Fruit fly (Drosophila melanogaster): Measurements from ENCODE around the gene spi.
A peak's percentile ranks its signal among the peaks of the same experiment; 100 is the strongest.

spi gene

DNA sequence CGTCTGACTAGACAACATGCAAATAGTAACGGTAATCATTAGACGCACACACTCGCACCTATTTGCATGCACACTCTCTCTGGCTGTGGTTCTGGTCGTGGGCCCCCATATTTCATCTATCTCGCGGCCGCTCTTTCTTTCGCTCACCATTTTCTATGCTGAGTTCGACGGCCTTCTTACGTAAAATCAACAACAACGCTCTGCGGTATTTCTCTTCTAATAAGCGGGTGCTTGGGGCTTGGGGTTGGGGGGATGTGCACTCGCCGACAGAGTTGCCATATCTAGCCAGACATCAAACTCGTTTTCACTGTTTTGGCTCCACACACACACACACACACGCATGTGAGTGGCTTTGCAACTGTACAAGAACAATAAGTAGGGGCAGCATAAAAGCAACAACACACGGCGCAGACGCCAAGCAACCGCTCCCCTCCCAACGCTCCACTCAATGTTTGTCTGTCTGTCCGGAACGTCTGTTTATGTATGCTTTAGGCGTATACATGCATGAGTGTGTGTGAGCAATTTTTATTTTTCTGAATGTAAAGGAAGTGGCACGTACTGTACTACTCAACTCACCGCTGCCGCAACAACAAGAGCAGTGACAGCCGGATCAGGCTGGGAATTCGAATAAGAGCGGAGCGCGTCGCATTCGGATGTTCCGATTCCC lies 2.0 kb downstream of the spi start:
- TF ChIP-seq org-1 (GFP tag; optimal IDR thresholded peaks at IDR 0.05) (no peak), CG30020 (tag; optimal IDR thresholded peaks at IDR 0.05) (no peak), CG14710 (tag; optimal IDR thresholded peaks at IDR 0.05) (no peak), tll (GFP tag; optimal IDR thresholded peaks at IDR 0.05) (no peak), Ravus (GFP tag; IDR thresholded peaks at IDR 0.05) (no peak), CG6854 (GFP tag; optimal IDR thresholded peaks at IDR 0.05) (no peak), CG11504 (tag; optimal IDR thresholded peaks at IDR 0.05) (no peak), CG1647 (GFP tag; optimal IDR thresholded peaks at IDR 0.05) (no peak), tap (tag; optimal IDR thresholded peaks at IDR 0.05) (no peak), CG18011 (GFP tag; optimal IDR thresholded peaks at IDR 0.05) (no peak), Jarid2 (GFP tag; optimal IDR thresholded peaks at IDR 0.05) (no peak), unc-4 (GFP tag; IDR thresholded peaks at IDR 0.05; ENCODE audit: partially characterized antibody) (0 out of 2 replicates have a peak, but pooled peaks have one; percentile 28), Dad (GFP tag; optimal IDR thresholded peaks at IDR 0.05) (no peak), cwo (GFP tag; optimal IDR thresholded peaks at IDR 0.05) (no peak), Aef1 (GFP tag; IDR thresholded peaks at IDR 0.05) (peak; percentile 85), CG7928 (GFP tag; optimal IDR thresholded peaks at IDR 0.05) (no peak), CG8944 (GFP tag; optimal IDR thresholded peaks at IDR 0.05) (no peak), sr (GFP tag; IDR thresholded peaks at IDR 0.05) (no peak), CG7372 (GFP tag; IDR thresholded peaks at IDR 0.05) (no peak), CG6654 (GFP tag; optimal IDR thresholded peaks at IDR 0.05) (no peak), CG17186 (GFP tag; optimal IDR thresholded peaks at IDR 0.05) (no peak), CoRest (tag; optimal IDR thresholded peaks at IDR 0.05) (no peak), fu2 (GFP tag; optimal IDR thresholded peaks at IDR 0.05) (no peak), CG11695 (GFP tag; IDR thresholded peaks at IDR 0.05) (no peak), CG34422 (GFP tag; IDR thresholded peaks at IDR 0.05) (no peak; the same call in 2 of the 3 replicates), CG7786 (GFP tag; optimal IDR thresholded peaks at IDR 0.05) (no peak), CG15073 (GFP tag; optimal IDR thresholded peaks at IDR 0.05) (no peak), Six4 (GFP tag; optimal IDR thresholded peaks at IDR 0.05) (no peak), nom (GFP tag; optimal IDR thresholded peaks at IDR 0.05) (no peak), CG15011 (GFP tag; optimal IDR thresholded peaks at IDR 0.05) (no peak), amos (GFP tag; IDR thresholded peaks at IDR 0.05; ENCODE audit: partially characterized antibody) (peak; percentile 51; the same call in 1 of the 2 replicates), pita (GFP tag; optimal IDR thresholded peaks at IDR 0.05) (no peak), lmd (GFP tag; IDR thresholded peaks at IDR 0.05) (no peak), wek (GFP tag; optimal IDR thresholded peaks at IDR 0.05) (no peak), dpn (GFP tag; optimal IDR thresholded peaks at IDR 0.05) (no peak), dimm (GFP tag; IDR thresholded peaks at IDR 0.05) (no peak), h (optimal IDR thresholded peaks at IDR 0.05) (no peak), CG9437 (GFP tag; optimal IDR thresholded peaks at IDR 0.05) (peak; percentile 85), kah (GFP tag; optimal IDR thresholded peaks at IDR 0.05) (no peak), CG6254 (GFP tag; optimal IDR thresholded peaks at IDR 0.05) (no peak), CG2875 (GFP tag; optimal IDR thresholded peaks at IDR 0.05) (no peak), CG14050 (GFP tag; IDR thresholded peaks at IDR 0.05) (no peak), zfh2 (GFP tag; optimal IDR thresholded peaks at IDR 0.05) (no peak), Oaz (GFP tag; IDR thresholded peaks at IDR 0.05) (no peak), ranshi (GFP tag; IDR thresholded peaks at IDR 0.05) (no peak), pfk (GFP tag; optimal IDR thresholded peaks at IDR 0.05) (no peak), rib (GFP tag; IDR thresholded peaks at IDR 0.05) (peak; percentile 29; the same call in 1 of the 2 replicates), exex (tag; optimal IDR thresholded peaks at IDR 0.05) (no peak), Doc2 (GFP tag; IDR thresholded peaks at IDR 0.05) (no peak), cg (GFP tag; optimal IDR thresholded peaks at IDR 0.05) (peak; percentile 98)
